Worm (Caenorhabditis elegans) whole organism, L3 larva: ENCODE measurements around the gene C35B8.3.

Experiments used
- aly-2 ChIP-seq: fragments of 150-350 bp; optimal IDR thresholded peaks from 2 replicates; lab custom pipeline; 2014; ENCODE audit warnings: missing biosample characterization, missing genetic modification characterization
- ama-1 ChIP-seq: fragments of 150-350 bp; optimal IDR thresholded peaks from 2 replicates; lab custom pipeline; 2018
- ceh-28 ChIP-seq: fragments of 150-350 bp; optimal IDR thresholded peaks from 2 replicates; lab custom pipeline; 2014; ENCODE audit warnings: missing biosample characterization, missing genetic modification reagents, missing genetic modification characterization
- elt-2 ChIP-seq: sonication (generic microtip); optimal IDR thresholded peaks from 2 replicates; lab custom pipeline; 2016; ENCODE audit warnings: missing genetic modification reagents, mild to moderate bottlenecking, missing genetic modification characterization, missing compliant biosample characterization
- fkh-10 ChIP-seq: sonication (generic microtip); optimal IDR thresholded peaks from 2 replicates; lab custom pipeline; 2017; ENCODE audit warnings: missing biosample characterization, missing genetic modification reagents, missing genetic modification characterization
- nhr-28 ChIP-seq: fragments of 150-350 bp; optimal IDR thresholded peaks from 2 replicates; lab custom pipeline; 2014; ENCODE audit warnings: missing biosample characterization, missing genetic modification characterization
- nhr-43 ChIP-seq: sonication (generic microtip); optimal IDR thresholded peaks from 2 replicates; lab custom pipeline; 2016; ENCODE audit warnings: mild to moderate bottlenecking, missing genetic modification characterization, missing compliant biosample characterization; ENCODE audit not compliant: poor library complexity, severe bottlenecking
- skn-1 ChIP-seq: fragments of 150-350 bp; optimal IDR thresholded peaks from 2 replicates; lab custom pipeline; 2014; ENCODE audit warnings: missing biosample characterization, missing genetic modification characterization
- unc-62 ChIP-seq: fragments of 150-350 bp; sonication (generic microtip); optimal IDR thresholded peaks from 4 replicates; lab custom pipeline; 2014; ENCODE audit warnings: missing biosample characterization, missing genetic modification reagents, missing genetic modification characterization
- ztf-11 ChIP-seq: fragments of 150-350 bp; optimal IDR thresholded peaks from 2 replicates; lab custom pipeline; 2014; ENCODE audit warnings: missing biosample characterization, missing genetic modification characterization

DNA sequence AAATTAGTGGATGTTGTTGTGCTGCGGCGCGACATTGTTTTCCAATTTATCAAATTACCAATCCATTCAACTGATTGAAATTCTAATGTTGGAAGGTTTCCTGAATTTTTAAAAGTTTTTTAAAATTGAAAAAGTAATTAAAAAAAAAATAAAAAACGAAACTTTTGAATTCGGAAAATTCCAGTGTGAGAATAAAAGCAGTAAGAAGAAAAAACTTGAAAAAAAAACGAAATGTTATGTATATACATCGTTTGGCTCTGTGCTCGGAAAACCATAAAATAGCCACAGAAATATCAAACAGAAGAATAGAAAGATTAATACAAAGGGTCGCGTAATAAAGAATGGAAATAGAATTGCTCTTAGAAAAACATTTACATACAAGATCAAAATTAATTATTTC lies 18.3 kb downstream of the C35B8.3 start, which contains the start of gene vav-1:
- TF ChIP-seq elt-2 (tag; lab: Kevin White, UChicago) (no peak), nhr-43 (tag; lab: Kevin White, UChicago) (no peak), nhr-28 (tag; lab: Kevin White, UChicago) (no peak), unc-62 (GFP tag; lab: Kevin White, UChicago) (no peak), skn-1 (no peak), ama-1 (no peak), ceh-28 (tag; lab: Kevin White, UChicago) (no peak), fkh-10 (GFP tag; lab: Kevin White, UChicago) (no peak), aly-2 (tag; lab: Kevin White, UChicago) (no peak), ztf-11 (tag; lab: Kevin White, UChicago) (no peak)
